Worm (Caenorhabditis elegans) whole organism, mixed stage, embryonic: ENCODE results near the gene cpna-2.
A peak's percentile ranks its signal among the peaks of the same experiment; 100 is the strongest.

Experiments used
- M03D4.4 ChIP-seq: sonication (generic microtip); optimal IDR thresholded peaks from 2 replicates; lab custom pipeline; 2017; ENCODE audit warnings: mild to moderate bottlenecking, missing genetic modification characterization, missing compliant biosample characterization
- bed-3 ChIP-seq: fragments of 200-800 bp; sonication (Bioruptor generic); optimal IDR thresholded peaks from 3 replicates; lab custom pipeline; 2018; ENCODE audit warnings: mild to moderate bottlenecking, missing genetic modification characterization, moderate library complexity, missing compliant biosample characterization
- blmp-1 ChIP-seq: fragments of 150-350 bp; optimal IDR thresholded peaks from 2 replicates; lab custom pipeline; 2014; ENCODE audit warnings: missing biosample characterization, missing genetic modification characterization
- ceh-39 ChIP-seq: fragments of 150-350 bp; optimal IDR thresholded peaks from 2 replicates; lab custom pipeline; 2014; ENCODE audit warnings: missing biosample characterization, missing genetic modification characterization
- ceh-43 ChIP-seq: fragments of 200-800 bp; sonication (Bioruptor generic); optimal IDR thresholded peaks from 2 replicates; lab custom pipeline; 2018; ENCODE audit warnings: mild to moderate bottlenecking, missing genetic modification characterization, moderate library complexity, missing compliant biosample characterization
- ceh-83 ChIP-seq: fragments of 200-800 bp; sonication (Bioruptor generic); optimal IDR thresholded peaks from 2 replicates; lab custom pipeline; 2018; ENCODE audit warnings: mild to moderate bottlenecking, missing genetic modification characterization, missing compliant biosample characterization
- ces-1 ChIP-seq: fragments of 150-350 bp; optimal IDR thresholded peaks from 2 replicates; lab custom pipeline; 2014; ENCODE audit warnings: missing biosample characterization, missing genetic modification reagents, missing genetic modification characterization
- cnd-1 ChIP-seq: fragments of 200-800 bp; sonication (Bioruptor generic); optimal IDR thresholded peaks from 2 replicates; lab custom pipeline; 2018; ENCODE audit warnings: mild to moderate bottlenecking, missing genetic modification characterization, missing compliant biosample characterization
- drap-1 ChIP-seq: fragments of 200-800 bp; sonication (Bioruptor generic); optimal IDR thresholded peaks from 3 replicates; lab custom pipeline; 2018; ENCODE audit warnings: mild to moderate bottlenecking, missing genetic modification characterization, missing compliant biosample characterization
- elt-1 ChIP-seq: sonication (generic microtip); optimal IDR thresholded peaks from 2 replicates; lab custom pipeline; 2017; ENCODE audit warnings: missing genetic modification characterization, mild to moderate bottlenecking, missing compliant biosample characterization, antibody characterized with exemption, moderate library complexity, borderline replicate concordance; ENCODE audit not compliant: insufficient read depth
- flh-1 ChIP-seq: fragments of 200-800 bp; sonication (Bioruptor generic); optimal IDR thresholded peaks from 2 replicates; lab custom pipeline; 2018; ENCODE audit warnings: mild to moderate bottlenecking, missing genetic modification characterization, moderate library complexity, missing compliant biosample characterization
- ham-2 ChIP-seq: fragments of 200-800 bp; sonication (Bioruptor generic); optimal IDR thresholded peaks from 2 replicates; lab custom pipeline; 2018; ENCODE audit warnings: mild to moderate bottlenecking, missing genetic modification characterization, missing compliant biosample characterization
- lin-13 ChIP-seq: fragments of 150-350 bp; optimal IDR thresholded peaks from 2 replicates; lab custom pipeline; 2014; ENCODE audit warnings: missing biosample characterization, missing genetic modification characterization
- lin-32 ChIP-seq: fragments of 200-800 bp; sonication (Bioruptor generic); optimal IDR thresholded peaks from 2 replicates; lab custom pipeline; 2018; ENCODE audit warnings: mild to moderate bottlenecking, missing genetic modification characterization, missing compliant biosample characterization
- lsy-2 ChIP-seq: fragments of 150-350 bp; optimal IDR thresholded peaks from 2 replicates; lab custom pipeline; 2014; ENCODE audit warnings: missing biosample characterization, missing genetic modification characterization
- mep-1 ChIP-seq: fragments of 150-350 bp; optimal IDR thresholded peaks from 2 replicates; lab custom pipeline; 2017; ENCODE audit warnings: missing biosample characterization, missing genetic modification reagents, missing genetic modification characterization, inconsistent platforms
- mls-2 ChIP-seq: sonication (generic microtip); optimal IDR thresholded peaks from 2 replicates; lab custom pipeline; 2016; ENCODE audit warnings: mild to moderate bottlenecking, missing genetic modification characterization, moderate library complexity, missing compliant biosample characterization
- nhr-12 ChIP-seq: fragments of 150-350 bp; optimal IDR thresholded peaks from 2 replicates; lab custom pipeline; 2014; ENCODE audit warnings: missing biosample characterization, missing genetic modification characterization
- nhr-2 ChIP-seq: fragments of 150-350 bp; optimal IDR thresholded peaks from 2 replicates; lab custom pipeline; 2014; ENCODE audit warnings: missing biosample characterization, missing genetic modification characterization
- nhr-237 ChIP-seq: fragments of 150-350 bp; optimal IDR thresholded peaks from 2 replicates; lab custom pipeline; 2014; ENCODE audit warnings: missing biosample characterization, missing genetic modification characterization
- nhr-28 ChIP-seq: fragments of 150-350 bp; optimal IDR thresholded peaks from 2 replicates; lab custom pipeline; 2014; ENCODE audit warnings: missing biosample characterization, missing genetic modification characterization
- nhr-76 ChIP-seq: sonication (generic microtip); optimal IDR thresholded peaks from 2 replicates; lab custom pipeline; 2017; ENCODE audit warnings: missing biosample characterization, missing genetic modification characterization
- sem-2 ChIP-seq: fragments of 200-800 bp; sonication (Bioruptor generic); optimal IDR thresholded peaks from 2 replicates; lab custom pipeline; 2018; ENCODE audit warnings: mild to moderate bottlenecking, missing genetic modification characterization, missing compliant biosample characterization
- sptf-1 ChIP-seq: sonication (generic microtip); optimal IDR thresholded peaks from 2 replicates; lab custom pipeline; 2017; ENCODE audit warnings: mild to moderate bottlenecking, missing genetic modification characterization, moderate library complexity, missing compliant biosample characterization
- tbx-8 ChIP-seq: fragments of 200-800 bp; sonication (Bioruptor generic); optimal IDR thresholded peaks from 2 replicates; lab custom pipeline; 2018; ENCODE audit warnings: mild to moderate bottlenecking, missing genetic modification characterization, moderate library complexity, missing compliant biosample characterization
- unc-120 ChIP-seq: sonication (generic microtip); optimal IDR thresholded peaks from 2 replicates; lab custom pipeline; 2017; ENCODE audit warnings: missing genetic modification characterization, missing compliant biosample characterization; ENCODE audit not compliant: poor library complexity, severe bottlenecking
- unc-39 ChIP-seq: fragments of 150-350 bp; optimal IDR thresholded peaks from 2 replicates; lab custom pipeline; 2014; ENCODE audit warnings: missing biosample characterization, missing genetic modification characterization
- unc-62 ChIP-seq: fragments of 150-350 bp; optimal IDR thresholded peaks from 2 replicates; lab custom pipeline; 2014; ENCODE audit warnings: missing biosample characterization, missing genetic modification reagents, missing genetic modification characterization
- zip-8 ChIP-seq: fragments of 150-350 bp; optimal IDR thresholded peaks from 2 replicates; lab custom pipeline; 2014; ENCODE audit warnings: missing biosample characterization, missing genetic modification characterization
- ztf-11 ChIP-seq: fragments of 150-350 bp; optimal IDR thresholded peaks from 2 replicates; lab custom pipeline; 2014; ENCODE audit warnings: missing biosample characterization, missing genetic modification characterization

The cpna-2 gene

ce11 chrII:7724603-7725002 lies at the start of gene cpna-2:
Gene cpna-2, plus strand, starts transcription at chrII:7724903.
- TF ChIP-seq unc-120 (tag; lab: Kevin White, UChicago): no peak
- TF ChIP-seq nhr-28: no peak

ce11 chrII:7675752-7676151 lies 49.0 kb upstream of the cpna-2 start:
- TF ChIP-seq lsy-2 (no peak), zip-8 (tag; lab: Kevin White, UChicago) (no peak), M03D4.4 (no peak), unc-62 (GFP tag; lab: Kevin White, UChicago) (no peak), lin-32 (GFP tag; lab: Kevin White, UChicago) (no peak), ztf-11 (tag; lab: Kevin White, UChicago) (no peak), nhr-2 (tag; lab: Kevin White, UChicago) (no peak), nhr-12 (tag; lab: Kevin White, UChicago) (no peak), bed-3 (GFP tag; lab: Kevin White, UChicago) (no peak), lin-13 (no peak), unc-39 (tag; lab: Kevin White, UChicago) (no peak), tbx-8 (GFP tag; lab: Kevin White, UChicago) (no peak), sem-2 (no peak), ceh-43 (GFP tag; lab: Kevin White, UChicago) (no peak), ceh-83 (GFP tag; lab: Kevin White, UChicago) (no peak), nhr-76 (tag; lab: Kevin White, UChicago) (no peak)

- TF ChIP-seq ceh-39 (no peak), ham-2 (GFP tag; lab: Kevin White, UChicago) (peak; percentile 97), ces-1 (peak; percentile 66), nhr-76 (tag; lab: Kevin White, UChicago) (no peak), mls-2 (tag; lab: Kevin White, UChicago) (peak; percentile 49), flh-1 (GFP tag; lab: Kevin White, UChicago) (no peak), sem-2 (no peak), sptf-1 (tag; lab: Kevin White, UChicago) (peak; percentile 48), lin-13 (no peak), cnd-1 (peak; percentile 32), unc-62 (GFP tag; lab: Kevin White, UChicago) (no peak), drap-1 (GFP tag; lab: Kevin White, UChicago) (peak; percentile 0), tbx-8 (GFP tag; lab: Kevin White, UChicago) (no peak), blmp-1 (tag; lab: Kevin White, UChicago) (peak; percentile 48), elt-1 (tag; lab: Kevin White, UChicago) (no peak), mep-1 (tag; lab: Kevin White, UChicago) (no peak), nhr-237 (tag; lab: Kevin White, UChicago) (no peak), lsy-2 (no peak)
Observed at ce11 chrII:7676307-7676905, 48.3 kb upstream of the cpna-2 start.

- TF ChIP-seq mls-2 (tag; lab: Kevin White, UChicago): no peak
- TF ChIP-seq lin-32 (GFP tag; lab: Kevin White, UChicago): no peak
- peak; percentile 69 for TF ChIP-seq ham-2 (GFP tag; lab: Kevin White, UChicago)
Observed at ce11 chrII:7678512-7678911, 46.2 kb upstream of the cpna-2 start.

ce11 chrII:7679499-7680012 lies 45.1 kb upstream of the cpna-2 start:
- TF ChIP-seq blmp-1 (tag; lab: Kevin White, UChicago) (no peak), bed-3 (GFP tag; lab: Kevin White, UChicago) (peak; percentile 1), unc-62 (GFP tag; lab: Kevin White, UChicago) (no peak)
